Fruit fly (Drosophila melanogaster): ENCODE measurements around the gene CG43965.

Gene CG43965

DNA sequence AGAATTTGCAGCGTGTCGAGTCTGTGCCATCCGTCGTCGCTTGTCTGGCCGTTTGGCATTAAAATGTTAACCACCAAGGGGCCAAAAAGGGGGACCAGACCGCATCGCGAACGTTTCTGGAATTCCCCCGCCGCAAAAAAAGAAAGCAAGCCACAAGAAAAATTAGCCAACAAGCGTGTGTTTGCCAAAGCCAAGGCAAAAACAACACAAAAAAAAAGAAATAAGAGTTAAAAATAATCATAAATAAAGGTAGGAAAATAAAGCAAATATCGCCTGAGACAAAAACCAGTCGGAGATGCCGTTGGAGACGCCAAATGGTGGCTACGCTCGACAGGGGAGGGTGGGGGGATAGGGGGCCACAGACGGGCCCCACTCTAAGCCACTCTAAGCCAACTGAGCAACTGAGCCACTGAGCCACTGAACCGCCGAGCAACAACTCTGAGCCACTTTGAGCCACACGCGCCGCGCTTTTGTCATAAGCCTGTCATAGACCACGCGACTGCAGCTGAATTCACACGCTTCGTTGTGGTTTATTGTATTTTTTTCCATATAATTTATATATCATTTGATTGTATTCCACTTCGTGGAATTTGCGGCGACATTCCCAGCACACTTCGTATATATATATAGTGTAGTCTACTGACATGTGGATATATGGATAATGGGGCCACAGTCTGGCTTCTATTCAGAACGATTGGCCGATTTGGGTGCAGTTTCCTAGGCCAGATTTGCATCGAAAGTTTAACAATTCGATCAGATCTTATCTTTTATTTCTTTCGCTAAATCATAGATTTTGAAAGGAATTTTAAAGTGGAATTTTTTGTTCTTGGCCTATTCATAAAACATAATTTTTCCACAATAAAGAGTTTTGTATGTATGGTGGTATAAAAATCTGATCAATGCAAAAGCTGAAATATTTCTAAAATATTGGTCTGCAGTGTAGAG, 31.7 kb downstream of the CG43965 start (continued):
- no peak for TF ChIP-seq slp2 (GFP tag; optimal IDR thresholded peaks at IDR 0.05)
- TF ChIP-seq HHEX (GFP tag; optimal IDR thresholded peaks at IDR 0.05) = peak; percentile 39
- no peak for TF ChIP-seq CG11504 (tag; optimal IDR thresholded peaks at IDR 0.05)
- no peak for TF ChIP-seq CG32772 (GFP tag; IDR thresholded peaks at IDR 0.05)
- TF ChIP-seq Fer1 (GFP tag; optimal IDR thresholded peaks at IDR 0.05) = no peak
- TF ChIP-seq CG17328 (GFP tag; IDR thresholded peaks at IDR 0.05) = no peak
- TF ChIP-seq BtbVII (GFP tag; optimal IDR thresholded peaks at IDR 0.05) = no peak
- no peak for TF ChIP-seq CG13123 (GFP tag; optimal IDR thresholded peaks at IDR 0.05)
- TF ChIP-seq H15 (GFP tag; IDR thresholded peaks at IDR 0.05) = no peak
- TF ChIP-seq CHES-1-like (GFP tag; optimal IDR thresholded peaks at IDR 0.05) = no peak
- peak; percentile 9 for TF ChIP-seq CG15514 (GFP tag; optimal IDR thresholded peaks at IDR 0.05)
- no peak for TF ChIP-seq eyg (GFP tag; optimal IDR thresholded peaks at IDR 0.05)
- TF ChIP-seq lab (GFP tag; optimal IDR thresholded peaks at IDR 0.05) = peak; percentile 0
- TF ChIP-seq CG4282 (GFP tag; optimal IDR thresholded peaks at IDR 0.05) = no peak
- no peak for TF ChIP-seq hb (GFP tag; IDR thresholded peaks at IDR 0.05; ENCODE audit: partially characterized antibody)
- TF ChIP-seq Taf1 (GFP tag; IDR thresholded peaks at IDR 0.05) = no peak
- TF ChIP-seq slbo (GFP tag; IDR thresholded peaks at IDR 0.05) = 0 out of 2 replicates have a peak, but pooled peaks have one; percentile 3
- no peak for TF ChIP-seq Myb (GFP tag; optimal IDR thresholded peaks at IDR 0.05)
- 0 out of 2 replicates have a peak, but pooled peaks have one; percentile 45 for TF ChIP-seq vvl (GFP tag; IDR thresholded peaks at IDR 0.05)
- TF ChIP-seq CG1832 (GFP tag; optimal IDR thresholded peaks at IDR 0.05) = no peak
- TF ChIP-seq ci (GFP tag; IDR thresholded peaks at IDR 0.05) = no peak
- no peak for TF ChIP-seq nerfin-2 (GFP tag; IDR thresholded peaks at IDR 0.05; ENCODE audit: partially characterized antibody)
- no peak for TF ChIP-seq ewg (GFP tag; optimal IDR thresholded peaks at IDR 0.05)
- no peak for TF ChIP-seq so (GFP tag; IDR thresholded peaks at IDR 0.05)
- no peak for TF ChIP-seq Side (GFP tag; optimal IDR thresholded peaks at IDR 0.05)
- TF ChIP-seq CG12391 (tag; optimal IDR thresholded peaks at IDR 0.05) = no peak
- TF ChIP-seq Med (GFP tag) = peak; percentile 71
- TF ChIP-seq CG1603 (tag; optimal IDR thresholded peaks at IDR 0.05) = no peak
- peak; percentile 24 for TF ChIP-seq CG18599 (GFP tag; optimal IDR thresholded peaks at IDR 0.05)
- peak; percentile 80; the same call in 2 of the 3 replicates for TF ChIP-seq z (GFP tag; IDR thresholded peaks at IDR 0.05)
- TF ChIP-seq chm (GFP tag; IDR thresholded peaks at IDR 0.05) = no peak
- TF ChIP-seq CG14965 (GFP tag; optimal IDR thresholded peaks at IDR 0.05; ENCODE audit: borderline replicate concordance) = no peak
- TF ChIP-seq CG7357 (GFP tag; IDR thresholded peaks at IDR 0.05) = no peak
- TF ChIP-seq insv (GFP tag; optimal IDR thresholded peaks at IDR 0.05) = no peak
- TF ChIP-seq CG8388 (GFP tag; optimal IDR thresholded peaks at IDR 0.05) = no peak
- no peak for TF ChIP-seq CG6813 (GFP tag; optimal IDR thresholded peaks at IDR 0.05)
- no peak for TF ChIP-seq salm (tag; optimal IDR thresholded peaks at IDR 0.05)
- 0 out of 2 replicates have a peak, but pooled peaks have one; percentile 9 for TF ChIP-seq CG9932 (GFP tag; IDR thresholded peaks at IDR 0.05)
- TF ChIP-seq sqz (GFP tag; optimal IDR thresholded peaks at IDR 0.05) = no peak
- no peak for TF ChIP-seq CG4404 (GFP tag; IDR thresholded peaks at IDR 0.05)
- TF ChIP-seq CG30431 (GFP tag; optimal IDR thresholded peaks at IDR 0.05) = no peak
- TF ChIP-seq CG8290 (GFP tag; optimal IDR thresholded peaks at IDR 0.05) = no peak
- TF ChIP-seq CG8290 (tag; optimal IDR thresholded peaks at IDR 0.05) = peak in 1 of 2 experiments; percentile 45
- TF ChIP-seq Gsc (GFP tag; IDR thresholded peaks at IDR 0.05) = no peak
- no peak for TF ChIP-seq ems (GFP tag; optimal IDR thresholded peaks at IDR 0.05)
- no peak for TF ChIP-seq CG2116 (GFP tag; optimal IDR thresholded peaks at IDR 0.05)
- peak; percentile 88 for TF ChIP-seq CG6175 (GFP tag; IDR thresholded peaks at IDR 0.05)
- TF ChIP-seq Sry-δ (GFP tag; optimal IDR thresholded peaks at IDR 0.05) = no peak
- no peak for TF ChIP-seq Doc3 (GFP tag; IDR thresholded peaks at IDR 0.05; ENCODE audit: partially characterized antibody)
